Worm (Caenorhabditis elegans): ENCODE data around the gene ddr-1.

The ddr-1 gene

ce11 chrX:5429335-5429734 lies 31.7 kb upstream of the ddr-1 start (continued):
- peak; percentile 79 for TF ChIP-seq gei-8 (GFP tag; optimal IDR thresholded peaks at IDR 0.05)
- TF ChIP-seq snpc-1.2 (GFP tag; IDR thresholded peaks at IDR 0.05), result peak; percentile 62; the same call in 1 of the 2 replicates
- TF ChIP-seq unc-39 (tag; optimal IDR thresholded peaks at IDR 0.05), result no peak
- peak; percentile 92 for TF ChIP-seq Y5F2A.4 (GFP tag; optimal IDR thresholded peaks at IDR 0.05)
- TF ChIP-seq spr-3 (GFP tag; optimal IDR thresholded peaks at IDR 0.05), result peak; percentile 97
- TF ChIP-seq lin-1 (GFP tag; IDR thresholded peaks at IDR 0.05), result peak; percentile 85
- peak; percentile 100 for TF ChIP-seq aha-1 (tag)
- peak; percentile 77 for TF ChIP-seq lim-7 (GFP tag; IDR thresholded peaks at IDR 0.05)
- TF ChIP-seq ama-1 (optimal IDR thresholded peaks at IDR 0.05), result no peak
- TF ChIP-seq saeg-2 (GFP tag; IDR thresholded peaks at IDR 0.05), result peak; percentile 92
- peak; percentile 10 to 55 for TF ChIP-seq ZK546.5 (tag; optimal IDR thresholded peaks at IDR 0.05)
- peak; percentile 78 for TF ChIP-seq D1046.2 (GFP tag; IDR thresholded peaks at IDR 0.05)
- no peak for TF ChIP-seq snpc-4 (tag; optimal IDR thresholded peaks at IDR 0.05)
- peak; percentile 84 for TF ChIP-seq ceh-32 (tag; optimal IDR thresholded peaks at IDR 0.05; ENCODE audit: poor library complexity)
- peak; percentile 92 for TF ChIP-seq vab-7 (GFP tag; IDR thresholded peaks at IDR 0.05)
- peak; percentile 98 for TF ChIP-seq nhr-42 (GFP tag; IDR thresholded peaks at IDR 0.05)
- TF ChIP-seq attf-4 (tag; optimal IDR thresholded peaks at IDR 0.05), result peak; percentile 83
- peak; percentile 98 for TF ChIP-seq duxl-1 (tag; optimal IDR thresholded peaks at IDR 0.05; ENCODE audit: poor library complexity)
- TF ChIP-seq ceh-20 (GFP tag; IDR thresholded peaks at IDR 0.05), result peak; percentile 96
- peak; percentile 24 for TF ChIP-seq skn-1 (tag; optimal IDR thresholded peaks at IDR 0.05)
- peak; percentile 97 for TF ChIP-seq mxl-3 (GFP tag; optimal IDR thresholded peaks at IDR 0.05)
- peak; percentile 91 for TF ChIP-seq tra-1 (GFP tag; IDR thresholded peaks at IDR 0.05)
- TF ChIP-seq ZK337.2 (GFP tag; IDR thresholded peaks at IDR 0.05), result 0 out of 2 replicates have a peak, but pooled peaks have one; percentile 59
- TF ChIP-seq pha-4 (GFP tag; IDR thresholded peaks at IDR 0.05), result no peak
- TF ChIP-seq pha-4 (tag; optimal IDR thresholded peaks at IDR 0.05), result peak; percentile 93
- TF ChIP-seq hlh-30 (tag; optimal IDR thresholded peaks at IDR 0.05; ENCODE audit: insufficient read depth), result peak; percentile 90
- peak; percentile 89 for TF ChIP-seq zag-1 (tag; optimal IDR thresholded peaks at IDR 0.05)
- TF ChIP-seq rbr-2 (tag; optimal IDR thresholded peaks at IDR 0.05), result peak; percentile 99
- TF ChIP-seq lir-3 (tag; optimal IDR thresholded peaks at IDR 0.05), result peak; percentile 92
- TF ChIP-seq mxl-2 (GFP tag; conservative IDR thresholded peaks at IDR 0.05), result peak; percentile 87
- TF ChIP-seq lin-15B (tag; optimal IDR thresholded peaks at IDR 0.05), result no peak
- TF ChIP-seq ctbp-1 (GFP tag; IDR thresholded peaks at IDR 0.05), result peak; percentile 97
- TF ChIP-seq nhr-102 (tag; optimal IDR thresholded peaks at IDR 0.05), result peak; percentile 99
- peak; percentile 90 for TF ChIP-seq nhr-6 (tag; optimal IDR thresholded peaks at IDR 0.05)
- TF ChIP-seq Y75B8A.6 (GFP tag; IDR thresholded peaks at IDR 0.05), result peak; percentile 77; the same call in 1 of the 2 replicates
- no peak for TF ChIP-seq zip-11 (GFP tag; IDR thresholded peaks at IDR 0.05)
- TF ChIP-seq mes-2 (tag; optimal IDR thresholded peaks at IDR 0.05; ENCODE audit: poor library complexity, severe bottlenecking), result peak; percentile 97
- TF ChIP-seq Y105C5A.15 (GFP tag; IDR thresholded peaks at IDR 0.05), result peak; percentile 53; the same call in 1 of the 2 replicates
- TF ChIP-seq ztf-7 (tag; optimal IDR thresholded peaks at IDR 0.05), result peak; percentile 96
- peak; percentile 97 for TF ChIP-seq nhr-10 (tag; optimal IDR thresholded peaks at IDR 0.05)
- peak; percentile 98 for TF ChIP-seq dve-1 (tag; optimal IDR thresholded peaks at IDR 0.05; ENCODE audit: insufficient read depth)
- peak; percentile 97 for TF ChIP-seq dmd-6 (GFP tag; IDR thresholded peaks at IDR 0.05)
- peak; percentile 98 for TF ChIP-seq php-3 (GFP tag; IDR thresholded peaks at IDR 0.05)
- no peak for TF ChIP-seq lin-39 (tag; optimal IDR thresholded peaks at IDR 0.05)
- TF ChIP-seq lsy-2 (tag; optimal IDR thresholded peaks at IDR 0.05), result peak; percentile 93 to 95
- TF ChIP-seq nhr-25 (tag; optimal IDR thresholded peaks at IDR 0.05; ENCODE audit: borderline replicate concordance, insufficient read depth), result peak; percentile 95
- peak; percentile 95 for TF ChIP-seq hlh-11 (tag; optimal IDR thresholded peaks at IDR 0.05)
- TF ChIP-seq lin-29 (GFP tag; IDR thresholded peaks at IDR 0.05), result peak; percentile 96
- peak; percentile 92 for TF ChIP-seq nhr-28 (tag; optimal IDR thresholded peaks at IDR 0.05)
- TF ChIP-seq arid-1 (GFP tag; conservative IDR thresholded peaks at IDR 0.05), result peak; percentile 86
- TF ChIP-seq zip-2 (tag; optimal IDR thresholded peaks at IDR 0.05), result peak; percentile 96
